Comparison of ENCODE assay signal across 6 worm cellular contexts in the genomic region with DNA sequence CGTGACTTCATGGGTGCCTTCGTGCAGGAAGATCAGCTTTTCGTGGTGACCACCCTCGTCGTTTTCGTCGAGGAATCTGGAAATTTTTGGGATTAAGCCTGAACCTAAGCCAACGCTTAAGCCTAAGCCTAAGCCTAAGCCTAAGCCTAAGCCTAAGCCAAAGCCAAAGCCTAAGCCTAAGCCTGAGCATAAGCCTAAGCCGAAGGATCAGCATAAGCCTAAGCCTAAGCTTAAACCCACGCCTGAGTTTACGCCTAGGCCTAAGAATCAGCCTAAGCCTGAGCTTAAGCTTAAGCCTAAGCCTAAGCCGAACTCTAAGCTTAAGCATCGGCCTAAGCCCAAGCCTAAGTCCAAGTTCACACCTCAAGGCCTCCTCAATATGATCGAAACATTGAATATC.
TF ChIP-seq lines count a peak whose summit lies in the region.

No protein-coding gene starts in this region.

TF ChIP-seq in whole organism, L4 larva, 104 proteins besides CTCF, POLR2A, EP300 and RAD21:
- TF ChIP-seq daf-12 (tag; optimal IDR thresholded peaks at IDR 0.05; lab: Kevin White, UChicago) (no peak), php-3 (GFP tag; IDR thresholded peaks at IDR 0.05; lab: Robert Waterston, UW) (0 out of 2 replicates have a peak, but pooled peaks have one; percentile 5), F37D6.2 (tag; optimal IDR thresholded peaks at IDR 0.05; lab: Kevin White, UChicago) (no peak), pha-4 (GFP tag; IDR thresholded peaks at IDR 0.05; lab: Robert Waterston, UW) (no peak), pha-4 (tag; optimal IDR thresholded peaks at IDR 0.05; lab: Kevin White, UChicago) (no peak), ZK546.5 (tag; optimal IDR thresholded peaks at IDR 0.05; lab: Kevin White, UChicago) (no peak)

TF ChIP-seq in whole organism, early embryonic, 17 proteins besides CTCF, POLR2A, EP300 and RAD21:
- TF ChIP-seq ceh-36 (tag; optimal IDR thresholded peaks at IDR 0.05; lab: Kevin White, UChicago) = peak; percentile 90
- no peak for TF ChIP-seq sea-1 (GFP tag; conservative IDR thresholded peaks at IDR 0.05; lab: Robert Waterston, UW)

TF ChIP-seq in whole organism, late embryonic, 69 proteins besides CTCF, POLR2A, EP300 and RAD21:
- peak; percentile 97 for TF ChIP-seq dve-1 (tag; optimal IDR thresholded peaks at IDR 0.05; lab: Kevin White, UChicago)
- no peak for TF ChIP-seq mec-3 (tag; optimal IDR thresholded peaks at IDR 0.05; lab: Kevin White, UChicago; ENCODE audit: borderline replicate concordance)
- TF ChIP-seq fkh-10 (GFP tag; optimal IDR thresholded peaks at IDR 0.05; lab: Kevin White, UChicago) = no peak

TF ChIP-seq in whole organism, midembryonic, 9 proteins besides CTCF, POLR2A, EP300 and RAD21:
- TF ChIP-seq med-1 (GFP tag; optimal IDR thresholded peaks at IDR 0.05; lab: Kevin White, UChicago; ENCODE audit: insufficient read depth) = no peak
- TF ChIP-seq ztf-29 (GFP tag; IDR thresholded peaks at IDR 0.05; lab: Robert Waterston, UW) = peak; percentile 73; the same call in 1 of the 2 replicates

TF ChIP-seq in whole organism, mixed stage, embryonic, 35 proteins besides CTCF, POLR2A, EP300 and RAD21:
- TF ChIP-seq ham-2 (GFP tag; optimal IDR thresholded peaks at IDR 0.05; lab: Kevin White, UChicago) (peak; percentile 31), nhr-12 (tag; optimal IDR thresholded peaks at IDR 0.05; lab: Kevin White, UChicago) (no peak)

TF ChIP-seq in whole organism, young adult, 124 proteins besides CTCF, POLR2A, EP300 and RAD21:
- TF ChIP-seq zim-3 (tag; optimal IDR thresholded peaks at IDR 0.05; lab: Kevin White, UChicago) = no peak
- TF ChIP-seq zfh-2 (GFP tag; conservative IDR thresholded peaks at IDR 0.05; lab: Robert Waterston, UW) = 0 out of 2 replicates have a peak, but pooled peaks have one; percentile 21
TF ChIP-seq in whole organism, young adult: peak in this region for 1.
